Worm (Caenorhabditis elegans) whole organism, L4 larva: ENCODE results near the gene cyp-37B1.

Experiments
- F10B5.3 ChIP-seq: sonication (generic microtip); optimal IDR thresholded peaks from 2 replicates; lab custom pipeline; 2016; ENCODE audit warnings: mild to moderate bottlenecking, missing genetic modification characterization, missing compliant biosample characterization
- F26F4.8 ChIP-seq: fragments of 200-800 bp; sonication (Bioruptor generic); conservative IDR thresholded peaks from 2 replicates; pipeline ENCODE4 v1.3.6; 2022; ENCODE audit warnings: missing genetic modification characterization, missing compliant biosample characterization
- R02D3.7 ChIP-seq: fragments of 150-350 bp; sonication (generic microtip); optimal IDR thresholded peaks from 3 replicates; lab custom pipeline; 2014; ENCODE audit warnings: missing biosample characterization, missing genetic modification characterization
- T20F7.1 ChIP-seq: fragments of 200-800 bp; sonication (Bioruptor generic); optimal IDR thresholded peaks from 2 replicates; lab custom pipeline; 2018; ENCODE audit warnings: mild to moderate bottlenecking, missing genetic modification characterization, missing compliant biosample characterization
- aha-1 ChIP-seq: fragments of 150-350 bp; peaks from one replicate; lab custom pipeline; 2014; ENCODE audit warnings: missing biosample characterization, missing genetic modification characterization
- arid-1 ChIP-seq: fragments of 200-800 bp; sonication (Bioruptor generic); conservative IDR thresholded peaks from 2 replicates; pipeline ENCODE4 v1.3.6; 2022; ENCODE audit warnings: missing genetic modification reagents, missing genetic modification characterization, missing compliant biosample characterization
- attf-4 ChIP-seq: sonication (generic microtip); optimal IDR thresholded peaks from 3 replicates; lab custom pipeline; 2017; ENCODE audit warnings: missing biosample characterization, missing genetic modification characterization
- ctbp-1 ChIP-seq: fragments of 200-800 bp; sonication (Bioruptor generic); IDR thresholded peaks from 2 replicates; pipeline ENCODE4 v1.3.6; 2022; ENCODE audit warnings: missing genetic modification reagents, missing genetic modification characterization, missing compliant biosample characterization
- dmd-6 ChIP-seq: fragments of 200-800 bp; sonication (Bioruptor generic); IDR thresholded peaks from 2 replicates; pipeline ENCODE4 v1.3.6; 2022; ENCODE audit warnings: missing genetic modification reagents, missing genetic modification characterization, missing compliant biosample characterization
- duxl-1 ChIP-seq: sonication (generic microtip); optimal IDR thresholded peaks from 2 replicates; lab custom pipeline; 2016; ENCODE audit warnings: mild to moderate bottlenecking, missing genetic modification characterization, moderate library complexity, missing compliant biosample characterization; ENCODE audit not compliant: poor library complexity
- dve-1 ChIP-seq: sonication (generic microtip); optimal IDR thresholded peaks from 2 replicates; lab custom pipeline; 2017; ENCODE audit warnings: antibody characterized with exemption, mild to moderate bottlenecking, missing genetic modification characterization, missing compliant biosample characterization; ENCODE audit not compliant: insufficient read depth
- egl-27 ChIP-seq: sonication (generic microtip); optimal IDR thresholded peaks from 3 replicates; lab custom pipeline; 2017; ENCODE audit warnings: missing biosample characterization, missing genetic modification reagents, missing genetic modification characterization
- egl-43 ChIP-seq: fragments of 200-800 bp; sonication (Bioruptor generic); IDR thresholded peaks from 2 replicates; pipeline ENCODE4 v1.3.6; 2022; ENCODE audit warnings: missing genetic modification reagents, missing genetic modification characterization, missing compliant biosample characterization
- hif-1 ChIP-seq, 2 experiments: sonication (generic microtip); optimal IDR thresholded peaks; 2 replicates each; lab custom pipeline; 2016 to 2017; ENCODE audit warnings: missing compliant biosample characterization in 2 of 2, missing genetic modification characterization in 2 of 2, missing genetic modification reagents in 2 of 2, missing genotype in 2 of 2, mild to moderate bottlenecking in 1 of 2
- hlh-30 ChIP-seq: sonication (generic microtip); optimal IDR thresholded peaks from 2 replicates; lab custom pipeline; 2017; ENCODE audit warnings: antibody characterized with exemption, mild to moderate bottlenecking, missing genetic modification characterization, missing compliant biosample characterization; ENCODE audit not compliant: insufficient read depth
- lin-1 ChIP-seq: fragments of 200-800 bp; sonication (Bioruptor generic); IDR thresholded peaks from 2 replicates; pipeline ENCODE4 v1.3.6; 2022; ENCODE audit warnings: missing genetic modification reagents, missing genetic modification characterization, missing compliant biosample characterization
- lin-13 ChIP-seq: fragments of 150-350 bp; optimal IDR thresholded peaks from 2 replicates; lab custom pipeline; 2014; ENCODE audit warnings: missing biosample characterization, missing genetic modification reagents, missing genetic modification characterization
- lsy-2 ChIP-seq, 2 experiments: fragments of 150-350 bp in 1 of 2; sonication (generic microtip) in 1 of 2; optimal IDR thresholded peaks; 2 replicates each; lab custom pipeline; 2014 to 2017; ENCODE audit warnings: missing biosample characterization in 2 of 2, missing genetic modification characterization in 2 of 2
- madf-9 ChIP-seq: fragments of 200-800 bp; sonication (Bioruptor generic); conservative IDR thresholded peaks from 2 replicates; pipeline ENCODE4 v1.3.6; 2022; ENCODE audit warnings: missing genetic modification reagents, missing genetic modification characterization, missing compliant biosample characterization
- nhr-102 ChIP-seq: sonication (generic microtip); optimal IDR thresholded peaks from 2 replicates; lab custom pipeline; 2016; ENCODE audit warnings: mild to moderate bottlenecking, missing genetic modification characterization, moderate library complexity, missing compliant biosample characterization
- nhr-237 ChIP-seq: sonication (generic microtip); optimal IDR thresholded peaks from 2 replicates; lab custom pipeline; 2017; ENCODE audit warnings: missing biosample characterization, missing genetic modification characterization
- nhr-25 ChIP-seq: sonication (generic microtip); optimal IDR thresholded peaks from 2 replicates; lab custom pipeline; 2017; ENCODE audit warnings: missing genetic modification characterization, mild to moderate bottlenecking, missing compliant biosample characterization, antibody characterized with exemption, moderate library complexity, borderline replicate concordance; ENCODE audit not compliant: insufficient read depth
- nhr-28 ChIP-seq: fragments of 150-350 bp; optimal IDR thresholded peaks from 2 replicates; lab custom pipeline; 2014; ENCODE audit warnings: missing biosample characterization, missing genetic modification characterization
- nhr-77 ChIP-seq: fragments of 150-350 bp; optimal IDR thresholded peaks from 2 replicates; lab custom pipeline; 2014; ENCODE audit warnings: missing biosample characterization, missing genetic modification characterization
- rbr-2 ChIP-seq: sonication (generic microtip); optimal IDR thresholded peaks from 2 replicates; lab custom pipeline; 2016; ENCODE audit warnings: missing genotype, missing genetic modification characterization, missing compliant biosample characterization
- saeg-2 ChIP-seq: fragments of 200-800 bp; sonication (Bioruptor generic); IDR thresholded peaks from 2 replicates; pipeline ENCODE4 v1.3.6; 2022; ENCODE audit warnings: missing genetic modification reagents, missing genetic modification characterization, missing compliant biosample characterization
- skn-1 ChIP-seq: fragments of 150-350 bp; optimal IDR thresholded peaks from 2 replicates; lab custom pipeline; 2014; ENCODE audit warnings: missing biosample characterization, missing genetic modification characterization
- snpc-4 ChIP-seq: fragments of 150-350 bp; optimal IDR thresholded peaks from 2 replicates; lab custom pipeline; 2014; ENCODE audit warnings: missing biosample characterization, missing genetic modification characterization
- unc-39 ChIP-seq: sonication (generic microtip); optimal IDR thresholded peaks from 2 replicates; lab custom pipeline; 2017; ENCODE audit warnings: missing biosample characterization, missing genetic modification characterization
- unc-62 ChIP-seq, 3 experiments: fragments of 150-350 bp in 1 of 3; sonication (generic microtip); optimal IDR thresholded peaks in 2 of 3; peaks in 1 of 3; 1 replicate in 1 of 3; 2 replicates in 2 of 3; lab custom pipeline; 2014 to 2017; ENCODE audit warnings: missing biosample characterization in 3 of 3, missing genetic modification characterization in 3 of 3, missing genetic modification reagents in 3 of 3, missing genotype in 1 of 3
- vab-7 ChIP-seq: fragments of 200-800 bp; sonication (Bioruptor generic); IDR thresholded peaks from 2 replicates; pipeline ENCODE4 v1.3.6; 2022; ENCODE audit warnings: missing genetic modification reagents, missing genetic modification characterization, missing compliant biosample characterization
- zip-2 ChIP-seq: fragments of 150-350 bp; optimal IDR thresholded peaks from 2 replicates; lab custom pipeline; 2014; ENCODE audit warnings: missing biosample characterization, missing genetic modification characterization

The cyp-37B1 gene

ce11 chrV:16308343-16308742 is 30.4 kb downstream of the cyp-37B1 start:
- TF ChIP-seq F10B5.3 (tag; lab: Kevin White, UChicago) = no peak
- no peak for TF ChIP-seq madf-9 (GFP tag; lab: Robert Waterston, UW)
- TF ChIP-seq ctbp-1 = no peak
- TF ChIP-seq aha-1 (tag; lab: Kevin White, UChicago) = peak; percentile 93
- TF ChIP-seq lsy-2 (tag; optimal IDR thresholded peaks at IDR 0.05; lab: Kevin White, UChicago) = no peak
- TF ChIP-seq snpc-4 (tag; lab: Kevin White, UChicago) = no peak

- TF ChIP-seq dve-1 (tag; lab: Kevin White, UChicago) (no peak), unc-62 (GFP tag; optimal IDR thresholded peaks at IDR 0.05 in 1 of 2; lab: Kevin White, UChicago) (peak in 1 of 2 experiments; percentile 52), unc-62 (tag; optimal IDR thresholded peaks at IDR 0.05; lab: Kevin White, UChicago) (no peak), hif-1 (tag; optimal IDR thresholded peaks at IDR 0.05; lab: Kevin White, UChicago) (peak in 1 of 2 experiments; percentile 50), dmd-6 (GFP tag; lab: Robert Waterston, UW) (peak; percentile 20; the same call in 1 of the 2 replicates), nhr-102 (tag; lab: Kevin White, UChicago) (no peak), zip-2 (peak; percentile 69), lin-13 (GFP tag; lab: Kevin White, UChicago) (no peak), nhr-25 (tag; lab: Kevin White, UChicago) (no peak), R02D3.7 (tag; lab: Kevin White, UChicago) (no peak), duxl-1 (tag; lab: Kevin White, UChicago) (peak; percentile 10), hlh-30 (tag; lab: Kevin White, UChicago) (peak; percentile 37), nhr-28 (tag; lab: Kevin White, UChicago) (peak; percentile 72), egl-43 (no peak)
These were observed 31.6 kb downstream of the cyp-37B1 start, which contains the start of gene oac-7 for ce11 chrV:16309523-16309922. oac-7 (plus strand) TSS chrV:16309805.

ce11 chrV:16315004-16315403 is 37.1 kb downstream of the cyp-37B1 start, which contains the start of gene str-214:
str-214 (plus strand) TSS chrV:16315304.
- no peak for TF ChIP-seq lin-1 (GFP tag; lab: Robert Waterston, UW)
- TF ChIP-seq T20F7.1 = no peak
- TF ChIP-seq R02D3.7 (tag; lab: Kevin White, UChicago) = no peak
- no peak for TF ChIP-seq arid-1 (GFP tag; lab: Robert Waterston, UW)
- TF ChIP-seq rbr-2 (tag; lab: Kevin White, UChicago) = no peak
- no peak for TF ChIP-seq lin-13 (GFP tag; lab: Kevin White, UChicago)
- TF ChIP-seq nhr-237 = no peak
- no peak for TF ChIP-seq saeg-2
- TF ChIP-seq aha-1 (tag; lab: Kevin White, UChicago) = no peak
- no peak for TF ChIP-seq egl-27 (tag; lab: Kevin White, UChicago)
- TF ChIP-seq skn-1 (tag; lab: Kevin White, UChicago) = no peak
- no peak for TF ChIP-seq F26F4.8 (GFP tag; lab: Robert Waterston, UW)
- TF ChIP-seq unc-39 (tag; lab: Kevin White, UChicago) = no peak
- no peak for TF ChIP-seq vab-7
- TF ChIP-seq attf-4 (tag; lab: Kevin White, UChicago) = no peak
- TF ChIP-seq zip-2 = no peak
- no peak for TF ChIP-seq nhr-77 (tag; lab: Kevin White, UChicago)
- no peak for TF ChIP-seq F10B5.3 (tag; lab: Kevin White, UChicago)

ce11 chrV:16317244-16317643 is 39.3 kb downstream of the cyp-37B1 start, which contains the start of gene srh-180:
srh-180 (plus strand) TSS chrV:16317544.
- TF ChIP-seq unc-62 (GFP tag; optimal IDR thresholded peaks at IDR 0.05 in 1 of 2; lab: Kevin White, UChicago) (peak in 1 of 2 experiments; percentile 74), unc-62 (tag; optimal IDR thresholded peaks at IDR 0.05; lab: Kevin White, UChicago) (no peak), nhr-28 (tag; lab: Kevin White, UChicago) (no peak), F26F4.8 (GFP tag; lab: Robert Waterston, UW) (no peak)
- TF ChIP-seq, all 104 proteins: peak for 1
